Worm (Caenorhabditis elegans) whole organism, L4/young adult: ENCODE data around the gene F17E9.3.

Source experiments
- W03F9.2 ChIP-seq: fragments of 150-350 bp; optimal IDR thresholded peaks from 2 replicates; lab custom pipeline; 2014; ENCODE audit warnings: missing biosample characterization, missing genetic modification characterization
- dao-5 ChIP-seq: sonication (generic microtip); optimal IDR thresholded peaks from 2 replicates; lab custom pipeline; 2016; ENCODE audit warnings: missing genotype, missing genetic modification characterization, moderate library complexity, missing compliant biosample characterization
- him-1 ChIP-seq: sonication (generic microtip); optimal IDR thresholded peaks from 2 replicates; lab custom pipeline; 2016; ENCODE audit warnings: missing genotype, missing genetic modification reagents, missing genetic modification characterization, missing compliant biosample characterization

- peak; percentile 89 for TF ChIP-seq W03F9.2 (tag; lab: Kevin White, UChicago)
- no peak for TF ChIP-seq him-1 (tag; lab: Kevin White, UChicago)
- no peak for TF ChIP-seq dao-5 (tag; lab: Kevin White, UChicago)
These were observed 24.6 kb downstream of the F17E9.3 start, which contains the start of gene nap-1 for ce11 chrIV:8379278-8379677.
